Worm (Caenorhabditis elegans): ENCODE data around the gene lron-1.
A peak's percentile ranks its signal among the peaks of the same experiment; 100 is the strongest.
"Not testable (repeated sequence)": the region's sequence is repeated elsewhere in the genome, so short reads cannot be mapped to it uniquely, and the experiment has no call there.

The lron-1 gene

DNA sequence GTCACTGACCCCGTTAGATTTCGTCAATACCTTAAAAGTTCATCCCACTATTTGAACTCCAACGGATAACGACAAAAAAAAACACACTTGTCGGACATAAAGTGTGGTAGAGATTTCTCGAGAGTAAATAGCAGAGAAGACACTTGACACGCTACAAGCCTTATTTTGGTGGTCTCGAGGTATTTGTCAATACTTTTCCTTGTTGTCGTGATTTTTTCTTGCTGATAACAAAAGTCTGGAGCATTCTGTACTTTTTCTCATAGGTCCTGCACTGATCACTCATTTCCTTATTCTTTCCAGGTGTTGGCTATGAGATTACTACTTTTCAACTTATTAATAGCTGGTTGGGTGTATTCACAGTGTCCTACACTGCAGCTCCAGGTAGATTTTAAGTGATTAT is at the start of gene lron-1:
lron-1 (plus strand) TSS at position 301 of the 400 bp plus-strand sequence.
- TF ChIP-seq zip-8 (tag; optimal IDR thresholded peaks at IDR 0.05): no peak
- no peak for TF ChIP-seq unc-120 (tag; optimal IDR thresholded peaks at IDR 0.05; ENCODE audit: poor library complexity, severe bottlenecking)
- TF ChIP-seq pha-4 (tag; optimal IDR thresholded peaks at IDR 0.05): no peak
- no peak for TF ChIP-seq M03D4.4 (tag; optimal IDR thresholded peaks at IDR 0.05)
- no peak for TF ChIP-seq unc-39 (tag; optimal IDR thresholded peaks at IDR 0.05)
- TF ChIP-seq nhr-2 (tag; optimal IDR thresholded peaks at IDR 0.05): no peak
- TF ChIP-seq nhr-76 (tag; optimal IDR thresholded peaks at IDR 0.05): no peak

DNA sequence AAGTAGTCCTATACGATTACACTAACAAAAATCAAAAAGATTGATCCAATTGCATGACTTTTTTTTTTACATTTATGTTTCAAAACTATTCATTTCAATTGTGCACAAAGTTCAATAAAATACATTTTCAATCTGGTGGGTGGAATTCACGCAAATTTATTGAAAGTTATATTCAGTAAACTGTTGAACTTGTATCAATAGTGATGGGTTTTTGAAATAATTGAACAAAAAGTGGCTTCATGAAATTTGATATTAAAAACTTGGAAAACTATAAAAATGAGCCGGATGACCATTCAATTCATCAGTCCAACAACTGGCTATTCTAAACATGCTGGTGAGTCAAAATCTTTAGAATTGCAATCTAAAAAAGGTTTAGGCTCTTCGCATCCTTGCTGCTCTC is 49.2 kb upstream of the lron-1 start, which contains the start of gene nspc-16:
nspc-16 (plus strand) TSS at position 301 of the 400 bp plus-strand sequence.
- TF ChIP-seq nhr-28 (tag; optimal IDR thresholded peaks at IDR 0.05) (no peak), flh-1 (GFP tag; optimal IDR thresholded peaks at IDR 0.05) (no peak), ham-2 (GFP tag; optimal IDR thresholded peaks at IDR 0.05) (no peak), hlh-1 (tag; optimal IDR thresholded peaks at IDR 0.05) (no peak), snpc-4 (tag; optimal IDR thresholded peaks at IDR 0.05) (no peak), ceh-39 (tag; optimal IDR thresholded peaks at IDR 0.05) (no peak), mep-1 (tag; optimal IDR thresholded peaks at IDR 0.05) (no peak), pha-4 (tag; optimal IDR thresholded peaks at IDR 0.05) (no peak)

DNA sequence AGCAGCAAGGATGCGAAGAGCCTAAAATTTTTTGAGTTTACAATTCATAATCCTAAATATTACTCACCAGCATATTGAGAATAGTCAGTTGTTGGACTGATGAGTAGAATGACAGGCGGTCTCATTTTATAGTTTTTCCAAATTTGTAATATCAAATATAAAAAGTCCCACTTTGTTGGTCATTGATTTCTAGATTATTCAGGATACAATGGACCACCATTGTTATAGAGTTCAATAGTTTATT is 47.5 kb upstream of the lron-1 start, which contains the start of gene nspc-17:
nspc-17 (minus strand) TSS at position 101 of the 244 bp plus-strand sequence.
- not testable (repeated sequence) for TF ChIP-seq unc-62 (GFP tag; optimal IDR thresholded peaks at IDR 0.05); mab-5 (tag; optimal IDR thresholded peaks at IDR 0.05); M03D4.4 (tag; optimal IDR thresholded peaks at IDR 0.05)

DNA sequence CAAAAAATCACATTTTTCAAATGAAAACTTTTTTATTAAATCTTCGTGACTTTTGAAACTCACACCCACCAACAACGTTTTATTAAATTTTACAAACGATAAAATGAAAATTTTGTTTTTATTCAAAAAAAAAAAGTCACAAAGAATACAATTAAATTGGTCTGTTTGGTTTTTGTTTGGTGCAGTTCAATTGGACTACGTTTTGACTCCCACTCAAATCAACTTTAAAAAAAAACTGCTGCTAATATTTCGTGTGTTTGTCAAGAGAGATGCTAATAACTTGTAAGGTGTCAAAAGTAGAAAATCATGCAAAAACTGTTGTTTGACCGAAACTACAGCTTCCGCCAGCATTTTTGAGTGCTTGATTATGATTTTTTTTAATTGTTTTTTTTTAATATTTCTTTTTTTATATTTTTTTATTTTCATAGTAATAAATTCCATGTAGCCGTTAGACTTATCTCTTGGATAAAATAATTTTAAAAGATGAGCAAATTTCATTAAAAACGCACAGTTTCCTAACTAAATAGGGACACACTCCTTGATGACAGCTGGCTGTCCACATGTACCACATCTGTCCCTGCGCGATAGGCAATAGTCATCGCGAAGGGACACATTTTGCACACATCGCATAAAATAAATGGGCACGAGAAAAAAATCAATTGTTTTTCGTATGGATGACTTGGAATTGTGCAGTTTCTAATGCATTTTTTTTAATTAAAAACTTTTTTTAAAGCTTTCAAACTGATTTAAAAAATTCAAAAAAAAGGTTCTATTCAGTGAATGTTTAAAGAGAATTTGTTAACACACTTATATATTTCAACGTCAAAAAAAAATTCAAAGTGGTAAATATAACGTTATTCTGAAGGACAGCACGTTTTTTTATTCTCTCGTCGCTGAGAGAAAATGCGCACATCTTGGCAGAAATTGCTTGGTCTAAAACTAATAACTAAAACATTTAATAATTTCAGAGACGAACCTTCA is 46.9 kb upstream of the lron-1 start:
- TF ChIP-seq lin-32 (GFP tag; optimal IDR thresholded peaks at IDR 0.05): peak; percentile 68
- peak; percentile 83 for TF ChIP-seq hlh-1 (tag; optimal IDR thresholded peaks at IDR 0.05)
- peak; percentile 74 for TF ChIP-seq elt-1 (tag; optimal IDR thresholded peaks at IDR 0.05; ENCODE audit: borderline replicate concordance, insufficient read depth)
- no peak for TF ChIP-seq sem-2 (GFP tag; optimal IDR thresholded peaks at IDR 0.05)
- peak; percentile 96 for TF ChIP-seq ztf-11 (tag; optimal IDR thresholded peaks at IDR 0.05)
- TF ChIP-seq drap-1 (GFP tag; optimal IDR thresholded peaks at IDR 0.05): peak; percentile 96
- TF ChIP-seq unc-120 (tag; optimal IDR thresholded peaks at IDR 0.05; ENCODE audit: poor library complexity, severe bottlenecking): peak; percentile 93
- peak; percentile 91 for TF ChIP-seq lsy-2 (tag; optimal IDR thresholded peaks at IDR 0.05)
- TF ChIP-seq mls-2 (tag; optimal IDR thresholded peaks at IDR 0.05): peak; percentile 62
- TF ChIP-seq blmp-1 (tag; optimal IDR thresholded peaks at IDR 0.05): peak; percentile 24
- peak; percentile 80 for TF ChIP-seq unc-39 (tag; optimal IDR thresholded peaks at IDR 0.05)
- TF ChIP-seq zip-8 (tag; optimal IDR thresholded peaks at IDR 0.05): no peak
- TF ChIP-seq nhr-76 (tag; optimal IDR thresholded peaks at IDR 0.05): peak; percentile 28
- TF ChIP-seq bed-3 (GFP tag; optimal IDR thresholded peaks at IDR 0.05): no peak
- TF ChIP-seq elt-3 (tag; optimal IDR thresholded peaks at IDR 0.05): peak; percentile 89
- TF ChIP-seq ces-1 (GFP tag; optimal IDR thresholded peaks at IDR 0.05): peak; percentile 99
- no peak for TF ChIP-seq snpc-4 (tag; optimal IDR thresholded peaks at IDR 0.05)
- peak; percentile 100 for TF ChIP-seq nhr-237 (tag; optimal IDR thresholded peaks at IDR 0.05)
- peak; percentile 98 for TF ChIP-seq mep-1 (tag; optimal IDR thresholded peaks at IDR 0.05)
- peak; percentile 97 for TF ChIP-seq nhr-12 (tag; optimal IDR thresholded peaks at IDR 0.05)
- peak; percentile 94 for TF ChIP-seq lin-13 (tag; optimal IDR thresholded peaks at IDR 0.05)
- peak; percentile 97 for TF ChIP-seq ceh-39 (tag; optimal IDR thresholded peaks at IDR 0.05)
- peak; percentile 75 for TF ChIP-seq nhr-2 (tag; optimal IDR thresholded peaks at IDR 0.05)
- peak; percentile 39 for TF ChIP-seq tbx-8 (GFP tag; optimal IDR thresholded peaks at IDR 0.05)
- TF ChIP-seq ceh-83 (GFP tag; optimal IDR thresholded peaks at IDR 0.05): peak; percentile 69
- no peak for TF ChIP-seq flh-1 (GFP tag; optimal IDR thresholded peaks at IDR 0.05)
- peak; percentile 87 for TF ChIP-seq cnd-1 (tag; optimal IDR thresholded peaks at IDR 0.05)
- TF ChIP-seq pha-4 (tag; optimal IDR thresholded peaks at IDR 0.05): peak; percentile 99
- peak; percentile 94 for TF ChIP-seq unc-62 (GFP tag; optimal IDR thresholded peaks at IDR 0.05)
- TF ChIP-seq ham-2 (GFP tag; optimal IDR thresholded peaks at IDR 0.05): peak; percentile 8
- peak; percentile 88 for TF ChIP-seq sptf-1 (tag; optimal IDR thresholded peaks at IDR 0.05)
- peak; percentile 62 for TF ChIP-seq ceh-43 (GFP tag; optimal IDR thresholded peaks at IDR 0.05)
- peak; percentile 11 for TF ChIP-seq nhr-28 (tag; optimal IDR thresholded peaks at IDR 0.05)
- peak; percentile 90 for TF ChIP-seq mab-5 (tag; optimal IDR thresholded peaks at IDR 0.05)
- peak; percentile 68 for TF ChIP-seq M03D4.4 (tag; optimal IDR thresholded peaks at IDR 0.05)
